Worm (Caenorhabditis elegans): ENCODE data around the gene abl-1.
A peak's percentile ranks its signal among the peaks of the same experiment; 100 is the strongest.

- no peak for TF ChIP-seq ets-4 (tag; optimal IDR thresholded peaks at IDR 0.05)
- peak; percentile 7 for TF ChIP-seq nhr-232 (tag; optimal IDR thresholded peaks at IDR 0.05)
- no peak for TF ChIP-seq ama-1 (optimal IDR thresholded peaks at IDR 0.05)
- TF ChIP-seq fkh-10 (GFP tag; optimal IDR thresholded peaks at IDR 0.05) = no peak
- peak; percentile 47 for TF ChIP-seq ref-2 (tag; optimal IDR thresholded peaks at IDR 0.05)
- no peak for TF ChIP-seq ceh-48 (tag; optimal IDR thresholded peaks at IDR 0.05)
- no peak for TF ChIP-seq lim-6 (tag; optimal IDR thresholded peaks at IDR 0.05)
- TF ChIP-seq pha-4 (tag; optimal IDR thresholded peaks at IDR 0.05) = no peak
- peak; percentile 15 for TF ChIP-seq ceh-2 (tag; optimal IDR thresholded peaks at IDR 0.05)
- TF ChIP-seq pat-9 (tag; optimal IDR thresholded peaks at IDR 0.05) = no peak
Measured at ce11 chrX:10596420-10596907, 27.5 kb downstream of the abl-1 start.

All from whole organism, late embryonic.